Worm (Caenorhabditis elegans) whole organism, L4 larva: ENCODE data around the gene W01D2.6.
A peak's percentile ranks its signal among the peaks of the same experiment; 100 is the strongest.

Experiments
- D1046.2 ChIP-seq: fragments of 200-800 bp; sonication (Bioruptor generic); IDR thresholded peaks from 2 replicates; pipeline ENCODE4 v1.3.6; 2022; ENCODE audit warnings: missing genetic modification characterization, missing compliant biosample characterization
- F26F4.8 ChIP-seq: fragments of 200-800 bp; sonication (Bioruptor generic); conservative IDR thresholded peaks from 2 replicates; pipeline ENCODE4 v1.3.6; 2022; ENCODE audit warnings: missing genetic modification characterization, missing compliant biosample characterization
- F44E2.7 ChIP-seq: fragments of 200-800 bp; sonication (Bioruptor generic); IDR thresholded peaks from 2 replicates; pipeline ENCODE4 v2.1.2; 2022; ENCODE audit warnings: missing genetic modification characterization, missing compliant biosample characterization
- R02D3.7 ChIP-seq: fragments of 150-350 bp; sonication (generic microtip); optimal IDR thresholded peaks from 3 replicates; lab custom pipeline; 2014; ENCODE audit warnings: missing biosample characterization, missing genetic modification characterization
- T20F7.1 ChIP-seq: fragments of 200-800 bp; sonication (Bioruptor generic); optimal IDR thresholded peaks from 2 replicates; lab custom pipeline; 2018; ENCODE audit warnings: mild to moderate bottlenecking, missing genetic modification characterization, missing compliant biosample characterization
- Y48G9A.11 ChIP-seq: fragments of 200-800 bp; sonication (Bioruptor generic); IDR thresholded peaks from 2 replicates; pipeline ENCODE4 v1.3.6; 2022; ENCODE audit warnings: missing genetic modification reagents, missing genetic modification characterization, missing compliant biosample characterization
- Y5F2A.4 ChIP-seq: fragments of 200-800 bp; sonication (Bioruptor generic); optimal IDR thresholded peaks from 2 replicates; lab custom pipeline; 2018; ENCODE audit warnings: mild to moderate bottlenecking, missing genetic modification characterization, missing compliant biosample characterization
- Y75B8A.6 ChIP-seq: fragments of 200-800 bp; sonication (Bioruptor generic); IDR thresholded peaks from 2 replicates; pipeline ENCODE4 v1.3.6; 2022; ENCODE audit warnings: missing genetic modification reagents, missing genetic modification characterization, missing compliant biosample characterization
- ZK337.2 ChIP-seq: fragments of 200-800 bp; sonication (Bioruptor generic); IDR thresholded peaks from 2 replicates; pipeline ENCODE4 v1.3.6; 2022; ENCODE audit warnings: missing genetic modification reagents, missing genetic modification characterization, missing compliant biosample characterization
- aha-1 ChIP-seq: fragments of 150-350 bp; peaks from one replicate; lab custom pipeline; 2014; ENCODE audit warnings: missing biosample characterization, missing genetic modification characterization
- aly-2 ChIP-seq: sonication (generic microtip); optimal IDR thresholded peaks from 2 replicates; lab custom pipeline; 2018; ENCODE audit warnings: missing biosample characterization, missing genetic modification characterization
- ama-1 ChIP-seq: fragments of 150-350 bp; optimal IDR thresholded peaks from 2 replicates; lab custom pipeline; 2014; ENCODE audit warnings: inconsistent platforms, mixed read lengths
- arid-1 ChIP-seq: fragments of 200-800 bp; sonication (Bioruptor generic); conservative IDR thresholded peaks from 2 replicates; pipeline ENCODE4 v1.3.6; 2022; ENCODE audit warnings: missing genetic modification reagents, missing genetic modification characterization, missing compliant biosample characterization
- ceh-32 ChIP-seq: sonication (generic microtip); optimal IDR thresholded peaks from 2 replicates; lab custom pipeline; 2016; ENCODE audit warnings: mild to moderate bottlenecking, missing genetic modification characterization, missing compliant biosample characterization; ENCODE audit not compliant: poor library complexity
- ceh-62 ChIP-seq: sonication (generic microtip); optimal IDR thresholded peaks from 2 replicates; lab custom pipeline; 2017; ENCODE audit warnings: missing biosample characterization, missing genetic modification characterization
- daf-16 ChIP-seq, 3 experiments: sonication (generic microtip); optimal IDR thresholded peaks; 2 replicates each; lab custom pipeline; 2016 to 2017; ENCODE audit warnings: missing genetic modification characterization in 3 of 3, missing genetic modification reagents in 3 of 3, mild to moderate bottlenecking in 2 of 3, missing compliant biosample characterization in 2 of 3, missing biosample characterization in 1 of 3, moderate library complexity in 1 of 3
- daf-19 ChIP-seq: fragments of 200-800 bp; sonication (Bioruptor generic); conservative IDR thresholded peaks from 2 replicates; pipeline ENCODE4 v1.3.6; 2022; ENCODE audit warnings: missing genetic modification characterization, missing compliant biosample characterization
- daf-8 ChIP-seq: fragments of 200-800 bp; sonication (Bioruptor generic); IDR thresholded peaks from 2 replicates; pipeline ENCODE4 v1.3.6; 2022; ENCODE audit warnings: missing genetic modification characterization, missing compliant biosample characterization
- dmd-8 ChIP-seq: fragments of 200-800 bp; sonication (Bioruptor generic); IDR thresholded peaks from 2 replicates; pipeline ENCODE4 v1.3.6; 2022; ENCODE audit warnings: missing genetic modification characterization, missing compliant biosample characterization
- dmd-9 ChIP-seq: fragments of 200-800 bp; sonication (Bioruptor generic); IDR thresholded peaks from 2 replicates; pipeline ENCODE4 v1.3.6; 2022; ENCODE audit warnings: missing genetic modification reagents, missing genetic modification characterization, missing compliant biosample characterization
- duxl-1 ChIP-seq: sonication (generic microtip); optimal IDR thresholded peaks from 2 replicates; lab custom pipeline; 2016; ENCODE audit warnings: mild to moderate bottlenecking, missing genetic modification characterization, moderate library complexity, missing compliant biosample characterization; ENCODE audit not compliant: poor library complexity
- egl-27 ChIP-seq: sonication (generic microtip); optimal IDR thresholded peaks from 3 replicates; lab custom pipeline; 2017; ENCODE audit warnings: missing biosample characterization, missing genetic modification reagents, missing genetic modification characterization
- fkh-10 ChIP-seq: fragments of 150-350 bp; optimal IDR thresholded peaks from 2 replicates; lab custom pipeline; 2014; ENCODE audit warnings: missing biosample characterization, missing genetic modification reagents, missing genetic modification characterization
- gei-8 ChIP-seq: fragments of 200-800 bp; sonication (Bioruptor generic); optimal IDR thresholded peaks from 2 replicates; lab custom pipeline; 2018; ENCODE audit warnings: mild to moderate bottlenecking, missing genetic modification characterization, missing compliant biosample characterization
- hif-1 ChIP-seq, 2 experiments: sonication (generic microtip); optimal IDR thresholded peaks; 2 replicates each; lab custom pipeline; 2016 to 2017; ENCODE audit warnings: missing compliant biosample characterization in 2 of 2, missing genetic modification characterization in 2 of 2, missing genetic modification reagents in 2 of 2, missing genotype in 2 of 2, mild to moderate bottlenecking in 1 of 2
- hlh-30 ChIP-seq: sonication (generic microtip); optimal IDR thresholded peaks from 2 replicates; lab custom pipeline; 2017; ENCODE audit warnings: antibody characterized with exemption, mild to moderate bottlenecking, missing genetic modification characterization, missing compliant biosample characterization; ENCODE audit not compliant: insufficient read depth
- hmg-1.1 ChIP-seq: fragments of 200-800 bp; sonication (Bioruptor generic); IDR thresholded peaks from 2 replicates; pipeline ENCODE4 v1.3.6; 2022; ENCODE audit warnings: missing genetic modification reagents, missing genetic modification characterization, missing compliant biosample characterization
- lim-7 ChIP-seq: fragments of 200-800 bp; sonication (Bioruptor generic); IDR thresholded peaks from 2 replicates; pipeline ENCODE4 v1.3.6; 2022; ENCODE audit warnings: missing genetic modification characterization, missing compliant biosample characterization
- lin-1 ChIP-seq: fragments of 200-800 bp; sonication (Bioruptor generic); IDR thresholded peaks from 2 replicates; pipeline ENCODE4 v1.3.6; 2022; ENCODE audit warnings: missing genetic modification reagents, missing genetic modification characterization, missing compliant biosample characterization
- lin-13 ChIP-seq: fragments of 150-350 bp; optimal IDR thresholded peaks from 2 replicates; lab custom pipeline; 2014; ENCODE audit warnings: missing biosample characterization, missing genetic modification reagents, missing genetic modification characterization
- lin-15B ChIP-seq: fragments of 150-350 bp; sonication (generic microtip); optimal IDR thresholded peaks from 3 replicates; lab custom pipeline; 2014; ENCODE audit warnings: missing biosample characterization, missing genetic modification characterization
- lin-38 ChIP-seq: fragments of 200-800 bp; sonication (Bioruptor generic); IDR thresholded peaks from 2 replicates; pipeline ENCODE4 v1.3.6; 2022; ENCODE audit warnings: missing genetic modification reagents, missing genetic modification characterization, missing compliant biosample characterization
- lin-39 ChIP-seq: fragments of 150-350 bp; optimal IDR thresholded peaks from 2 replicates; lab custom pipeline; 2014; ENCODE audit warnings: missing biosample characterization, missing genetic modification reagents, missing genetic modification characterization
- mep-1 ChIP-seq: fragments of 150-350 bp; sonication (generic microtip); optimal IDR thresholded peaks from 3 replicates; lab custom pipeline; 2014; ENCODE audit warnings: missing biosample characterization, missing genetic modification characterization
- nhr-102 ChIP-seq: sonication (generic microtip); optimal IDR thresholded peaks from 2 replicates; lab custom pipeline; 2016; ENCODE audit warnings: mild to moderate bottlenecking, missing genetic modification characterization, moderate library complexity, missing compliant biosample characterization
- nhr-28 ChIP-seq: fragments of 150-350 bp; optimal IDR thresholded peaks from 2 replicates; lab custom pipeline; 2014; ENCODE audit warnings: missing biosample characterization, missing genetic modification characterization
- nhr-42 ChIP-seq: fragments of 200-800 bp; sonication (Bioruptor generic); IDR thresholded peaks from 2 replicates; pipeline ENCODE4 v1.3.6; 2022; ENCODE audit warnings: missing genetic modification characterization, missing compliant biosample characterization
- nhr-6 ChIP-seq: fragments of 150-350 bp; optimal IDR thresholded peaks from 2 replicates; lab custom pipeline; 2014; ENCODE audit warnings: missing biosample characterization, missing genetic modification characterization
- nhr-76 ChIP-seq: fragments of 150-350 bp; optimal IDR thresholded peaks from 2 replicates; lab custom pipeline; 2014; ENCODE audit warnings: missing biosample characterization, missing genetic modification characterization
- php-3 ChIP-seq: fragments of 200-800 bp; sonication (Bioruptor generic); IDR thresholded peaks from 2 replicates; pipeline ENCODE4 v1.3.6; 2022; ENCODE audit warnings: missing genetic modification reagents, missing genetic modification characterization, missing compliant biosample characterization
- rbr-2 ChIP-seq: sonication (generic microtip); optimal IDR thresholded peaks from 2 replicates; lab custom pipeline; 2016; ENCODE audit warnings: missing genotype, missing genetic modification characterization, missing compliant biosample characterization
- saeg-2 ChIP-seq: fragments of 200-800 bp; sonication (Bioruptor generic); IDR thresholded peaks from 2 replicates; pipeline ENCODE4 v1.3.6; 2022; ENCODE audit warnings: missing genetic modification reagents, missing genetic modification characterization, missing compliant biosample characterization
- skn-1 ChIP-seq: fragments of 150-350 bp; optimal IDR thresholded peaks from 2 replicates; lab custom pipeline; 2014; ENCODE audit warnings: missing biosample characterization, missing genetic modification characterization
- snpc-4 ChIP-seq: fragments of 150-350 bp; optimal IDR thresholded peaks from 2 replicates; lab custom pipeline; 2014; ENCODE audit warnings: missing biosample characterization, missing genetic modification characterization
- spr-3 ChIP-seq: fragments of 200-800 bp; sonication (Bioruptor generic); optimal IDR thresholded peaks from 2 replicates; lab custom pipeline; 2018; ENCODE audit warnings: mild to moderate bottlenecking, missing genetic modification characterization, missing compliant biosample characterization
- tag-97 ChIP-seq: fragments of 200-800 bp; sonication (Bioruptor generic); IDR thresholded peaks from 2 replicates; pipeline ENCODE4 v1.3.6; 2022; ENCODE audit warnings: missing genetic modification characterization, missing compliant biosample characterization
- tra-1 ChIP-seq: fragments of 200-800 bp; sonication (Bioruptor generic); IDR thresholded peaks from 2 replicates; pipeline ENCODE4 v1.3.6; 2022; ENCODE audit warnings: missing genetic modification reagents, missing genetic modification characterization, missing compliant biosample characterization
- unc-130 ChIP-seq: sonication (generic microtip); optimal IDR thresholded peaks from 2 replicates; lab custom pipeline; 2016; ENCODE audit warnings: missing genetic modification reagents, missing genetic modification characterization, missing compliant biosample characterization
- vab-7 ChIP-seq: fragments of 200-800 bp; sonication (Bioruptor generic); IDR thresholded peaks from 2 replicates; pipeline ENCODE4 v1.3.6; 2022; ENCODE audit warnings: missing genetic modification reagents, missing genetic modification characterization, missing compliant biosample characterization
- zag-1 ChIP-seq: fragments of 150-350 bp; optimal IDR thresholded peaks from 2 replicates; lab custom pipeline; 2014; ENCODE audit warnings: missing biosample characterization, missing genetic modification characterization
- zip-2 ChIP-seq: fragments of 150-350 bp; optimal IDR thresholded peaks from 2 replicates; lab custom pipeline; 2014; ENCODE audit warnings: missing biosample characterization, missing genetic modification characterization

W01D2.6 gene

ce11 chrII:14794935-14795454 lies 13.8 kb upstream of the W01D2.6 start, which contains the start of gene eif-3.B:
Gene eif-3.B (plus strand): TSS chrII:14795404.
- peak; percentile 98 for TF ChIP-seq T20F7.1
- peak; percentile 93 for TF ChIP-seq Y48G9A.11 (GFP tag; lab: Robert Waterston, UW)
- peak; percentile 50 for TF ChIP-seq snpc-4 (tag; lab: Kevin White, UChicago)
- peak; percentile 77 for TF ChIP-seq hmg-1.1 (GFP tag; lab: Robert Waterston, UW)
- no peak for TF ChIP-seq Y75B8A.6
- peak; percentile 92 for TF ChIP-seq nhr-6
- TF ChIP-seq aly-2, result no peak
- TF ChIP-seq duxl-1, result peak; percentile 90
- TF ChIP-seq nhr-102 (tag; lab: Kevin White, UChicago), result peak; percentile 72
- no peak for TF ChIP-seq F26F4.8 (GFP tag; lab: Robert Waterston, UW)
- TF ChIP-seq mep-1 (tag; lab: Kevin White, UChicago), result peak; percentile 89
- peak in 1 of 2 experiments; percentile 72 for TF ChIP-seq daf-16 (GFP tag; optimal IDR thresholded peaks at IDR 0.05; lab: Kevin White, UChicago)
- peak; percentile 46 for TF ChIP-seq daf-16 (tag; optimal IDR thresholded peaks at IDR 0.05; lab: Kevin White, UChicago)
- no peak for TF ChIP-seq lin-39 (tag; lab: Kevin White, UChicago)
- no peak for TF ChIP-seq R02D3.7 (tag; lab: Kevin White, UChicago)
- TF ChIP-seq lin-15B (tag; lab: Kevin White, UChicago), result peak; percentile 32
- TF ChIP-seq nhr-28 (tag; lab: Kevin White, UChicago), result peak; percentile 14
- no peak for TF ChIP-seq daf-8 (GFP tag; lab: Robert Waterston, UW)
- TF ChIP-seq spr-3, result no peak
- no peak for TF ChIP-seq dmd-8 (GFP tag; lab: Robert Waterston, UW)
- TF ChIP-seq ama-1, result no peak
- TF ChIP-seq zip-2 (tag; lab: Kevin White, UChicago), result peak; percentile 55
- 0 out of 2 replicates have a peak, but pooled peaks have one; percentile 26 for TF ChIP-seq lin-1 (GFP tag; lab: Robert Waterston, UW)
- no peak for TF ChIP-seq lim-7 (GFP tag; lab: Robert Waterston, UW)
- TF ChIP-seq dmd-9, result peak; percentile 85
- peak; percentile 82 for TF ChIP-seq lin-13 (GFP tag; lab: Kevin White, UChicago)
- TF ChIP-seq ZK337.2 (GFP tag; lab: Robert Waterston, UW), result peak; percentile 97
- no peak for TF ChIP-seq nhr-76 (tag; lab: Kevin White, UChicago)
- TF ChIP-seq aha-1, result peak; percentile 6
- peak; percentile 36; the same call in 1 of the 2 replicates for TF ChIP-seq vab-7 (GFP tag; lab: Robert Waterston, UW)
- no peak for TF ChIP-seq tra-1 (GFP tag; lab: Robert Waterston, UW)
- peak; percentile 67 for TF ChIP-seq fkh-10
- peak; percentile 83 for TF ChIP-seq rbr-2 (tag; lab: Kevin White, UChicago)
- TF ChIP-seq ceh-32 (tag; lab: Kevin White, UChicago), result peak; percentile 45
- TF ChIP-seq egl-27 (tag; lab: Kevin White, UChicago), result no peak
- 0 out of 2 replicates have a peak, but pooled peaks have one; percentile 53 for TF ChIP-seq arid-1 (GFP tag; lab: Robert Waterston, UW)
- TF ChIP-seq Y5F2A.4, result no peak
- no peak for TF ChIP-seq zag-1 (tag; lab: Kevin White, UChicago)
- TF ChIP-seq nhr-42, result peak; percentile 88
- no peak; the same call in 1 of the 2 replicates for TF ChIP-seq D1046.2 (GFP tag; lab: Robert Waterston, UW)
- no peak for TF ChIP-seq tag-97 (GFP tag; lab: Robert Waterston, UW)
- TF ChIP-seq gei-8, result no peak
- peak in 1 of 2 experiments; percentile 92 for TF ChIP-seq hif-1 (tag; optimal IDR thresholded peaks at IDR 0.05; lab: Kevin White, UChicago)
- no peak for TF ChIP-seq saeg-2 (GFP tag; lab: Robert Waterston, UW)
- peak; percentile 78 for TF ChIP-seq hlh-30 (tag; lab: Kevin White, UChicago)
- peak; percentile 65; the same call in 1 of the 2 replicates for TF ChIP-seq daf-19 (GFP tag; lab: Robert Waterston, UW)
- peak; percentile 41; the same call in 1 of the 2 replicates for TF ChIP-seq php-3 (GFP tag; lab: Robert Waterston, UW)
- no peak for TF ChIP-seq skn-1
- TF ChIP-seq unc-130 (GFP tag; lab: Kevin White, UChicago), result peak; percentile 95
- TF ChIP-seq ceh-62, result no peak
- peak; percentile 85 for TF ChIP-seq lin-38 (GFP tag; lab: Robert Waterston, UW)
- TF ChIP-seq F44E2.7 (GFP tag; lab: Robert Waterston, UW), result no peak
